Worm (Caenorhabditis elegans): Measurements from ENCODE around the gene C16A3.6.

C16A3.6 gene

DNA sequence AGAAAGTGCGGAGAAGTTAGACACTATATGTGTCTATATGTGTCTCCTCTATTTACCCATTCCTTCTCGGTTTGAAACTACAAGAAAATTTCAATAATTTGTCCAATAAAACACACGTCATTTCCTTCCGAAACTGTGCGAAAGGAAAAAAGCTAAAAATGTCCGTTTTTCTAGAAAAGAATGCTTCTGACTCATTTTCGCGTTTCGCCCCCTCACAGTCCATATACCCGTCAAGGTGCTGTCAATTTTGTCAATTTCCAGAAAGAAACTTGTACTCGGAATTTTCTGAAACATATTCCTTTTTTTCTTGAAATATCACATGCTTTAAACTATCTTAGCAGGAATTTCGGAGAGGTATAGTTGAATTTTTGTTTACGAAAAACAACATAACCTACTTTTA lies 23.8 kb downstream of the C16A3.6 start:
- no peak for TF ChIP-seq nhr-25 (tag; optimal IDR thresholded peaks at IDR 0.05)
- no peak for TF ChIP-seq F13H6.1 (tag; optimal IDR thresholded peaks at IDR 0.05)
- TF ChIP-seq C34F6.9 (tag; optimal IDR thresholded peaks at IDR 0.05) = no peak
- TF ChIP-seq unc-55 (GFP tag; optimal IDR thresholded peaks at IDR 0.05) = no peak
- TF ChIP-seq sem-4 (tag; optimal IDR thresholded peaks at IDR 0.05) = no peak
- no peak for TF ChIP-seq elt-1 (tag; optimal IDR thresholded peaks at IDR 0.05)
- no peak for TF ChIP-seq peb-1 (tag; optimal IDR thresholded peaks at IDR 0.05)

DNA sequence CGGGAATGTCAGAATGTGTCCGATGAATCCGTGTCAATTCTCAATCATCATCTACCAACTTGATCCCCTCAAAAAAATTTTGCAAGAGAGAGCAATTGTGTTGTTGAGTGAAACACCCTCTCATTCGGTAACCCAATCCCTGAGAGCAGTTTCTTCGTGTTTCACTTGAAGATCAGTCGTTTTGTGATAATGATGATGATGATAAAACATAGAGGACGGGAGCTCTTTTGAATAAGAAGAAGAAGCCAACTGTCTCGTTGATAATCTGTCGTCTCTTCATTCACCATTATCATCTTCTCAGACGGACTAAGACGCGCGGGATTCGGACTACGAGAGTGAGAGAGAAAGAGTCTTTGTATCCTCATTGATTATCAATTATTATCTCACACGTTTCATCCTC lies 26.1 kb downstream of the C16A3.6 start:
- TF ChIP-seq R02D3.7 (tag; optimal IDR thresholded peaks at IDR 0.05) = no peak
- peak; percentile 10 for TF ChIP-seq C34F6.9 (tag; optimal IDR thresholded peaks at IDR 0.05)
- no peak for TF ChIP-seq sem-4 (tag; optimal IDR thresholded peaks at IDR 0.05)
- no peak for TF ChIP-seq snpc-4 (tag; optimal IDR thresholded peaks at IDR 0.05)
- TF ChIP-seq lin-39 (tag; optimal IDR thresholded peaks at IDR 0.05) = peak; percentile 13
- TF ChIP-seq F13H6.1 (tag; optimal IDR thresholded peaks at IDR 0.05) = peak; percentile 58
- peak; percentile 37 for TF ChIP-seq mab-5 (tag; optimal IDR thresholded peaks at IDR 0.05)
- no peak for TF ChIP-seq elt-3 (tag; optimal IDR thresholded peaks at IDR 0.05)
- TF ChIP-seq lin-13 (GFP tag; optimal IDR thresholded peaks at IDR 0.05) = peak; percentile 3
- no peak for TF ChIP-seq nhr-25 (tag; optimal IDR thresholded peaks at IDR 0.05)
- TF ChIP-seq ztf-4 (tag; optimal IDR thresholded peaks at IDR 0.05) = peak; percentile 44
- no peak for TF ChIP-seq mbf-1 (tag; optimal IDR thresholded peaks at IDR 0.05)
- TF ChIP-seq unc-39 (tag; optimal IDR thresholded peaks at IDR 0.05) = no peak
- no peak for TF ChIP-seq aly-2 (tag; optimal IDR thresholded peaks at IDR 0.05)
- TF ChIP-seq nhr-129 (tag; optimal IDR thresholded peaks at IDR 0.05) = peak; percentile 41
- TF ChIP-seq lsy-2 (tag; optimal IDR thresholded peaks at IDR 0.05) = peak in 1 of 2 experiments; percentile 47
- no peak for TF ChIP-seq gmeb-1 (tag; optimal IDR thresholded peaks at IDR 0.05)
- TF ChIP-seq sma-9 (GFP tag; optimal IDR thresholded peaks at IDR 0.05) = peak; percentile 30
- no peak for TF ChIP-seq sma-9 (tag; optimal IDR thresholded peaks at IDR 0.05)
- TF ChIP-seq ama-1 (optimal IDR thresholded peaks at IDR 0.05) = no peak
- TF ChIP-seq ztf-11 (tag; optimal IDR thresholded peaks at IDR 0.05) = no peak
- no peak for TF ChIP-seq nhr-77 (tag; optimal IDR thresholded peaks at IDR 0.05)
- TF ChIP-seq dmd-4 (tag; optimal IDR thresholded peaks at IDR 0.05) = no peak

DNA sequence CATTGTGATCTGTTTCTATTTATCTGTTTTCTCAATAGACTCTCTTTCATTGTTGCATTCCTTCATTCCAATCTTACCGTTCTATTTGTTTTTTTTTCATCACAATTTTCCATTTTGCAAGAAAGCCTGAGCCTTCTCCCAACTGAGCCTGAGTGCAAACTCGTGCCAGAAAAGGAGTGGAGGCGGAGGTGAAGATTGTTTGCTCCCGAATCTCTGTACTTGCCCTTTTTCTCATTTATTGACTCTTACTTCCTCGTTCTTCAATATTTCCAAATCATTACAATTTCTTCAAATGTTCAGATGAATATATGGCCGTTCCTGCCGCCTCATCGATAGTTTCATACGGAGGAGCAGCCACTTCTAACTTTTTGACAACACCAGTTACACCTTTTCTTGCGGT lies 27.8 kb downstream of the C16A3.6 start, which contains the start of gene let-756:
Gene let-756 (plus strand): TSS at position 301 of the 400 bp plus-strand sequence.
- TF ChIP-seq mbf-1 (tag; optimal IDR thresholded peaks at IDR 0.05) (no peak), nhr-11 (tag; optimal IDR thresholded peaks at IDR 0.05) (no peak), zag-1 (tag; optimal IDR thresholded peaks at IDR 0.05) (no peak), F13H6.1 (tag; optimal IDR thresholded peaks at IDR 0.05) (no peak), nhr-21 (tag; optimal IDR thresholded peaks at IDR 0.05) (no peak), elt-1 (tag; optimal IDR thresholded peaks at IDR 0.05) (no peak), nhr-25 (tag; optimal IDR thresholded peaks at IDR 0.05) (no peak), snpc-4 (tag; optimal IDR thresholded peaks at IDR 0.05) (no peak), nhr-6 (tag; optimal IDR thresholded peaks at IDR 0.05) (no peak), unc-39 (tag; optimal IDR thresholded peaks at IDR 0.05) (no peak), aly-2 (tag; optimal IDR thresholded peaks at IDR 0.05) (no peak), dmd-4 (tag; optimal IDR thresholded peaks at IDR 0.05) (no peak), nhr-12 (tag; optimal IDR thresholded peaks at IDR 0.05) (no peak), ama-1 (optimal IDR thresholded peaks at IDR 0.05) (no peak), nhr-23 (tag; optimal IDR thresholded peaks at IDR 0.05) (no peak)

DNA sequence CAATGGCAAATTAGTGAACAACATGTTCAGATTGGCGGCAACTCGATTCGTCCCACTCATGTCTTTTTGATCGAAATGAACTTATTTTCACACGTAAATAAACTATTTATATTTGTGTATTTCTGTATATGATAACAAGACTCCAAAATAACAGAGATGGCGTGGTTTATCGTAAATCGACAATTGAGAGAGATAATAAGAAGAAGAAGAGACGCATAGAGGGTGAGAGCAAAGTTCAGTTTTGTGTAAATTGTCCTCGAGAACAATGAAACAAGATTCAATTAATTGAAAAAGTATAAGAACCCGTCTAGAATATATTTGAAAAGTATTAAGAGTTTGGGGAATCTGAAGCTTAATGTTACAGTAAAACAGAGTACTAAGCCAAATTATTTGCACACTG lies 32.4 kb downstream of the C16A3.6 start:
- TF ChIP-seq nhr-77 (tag; optimal IDR thresholded peaks at IDR 0.05) (no peak), egl-27 (tag; optimal IDR thresholded peaks at IDR 0.05) (no peak), sma-9 (GFP tag; optimal IDR thresholded peaks at IDR 0.05) (peak; percentile 20), sma-9 (tag; optimal IDR thresholded peaks at IDR 0.05) (no peak), fos-1 (tag; optimal IDR thresholded peaks at IDR 0.05) (peak; percentile 3), mbf-1 (tag; optimal IDR thresholded peaks at IDR 0.05) (no peak), crh-2 (tag; optimal IDR thresholded peaks at IDR 0.05) (peak; percentile 39), nhr-6 (tag; optimal IDR thresholded peaks at IDR 0.05) (no peak)

DNA sequence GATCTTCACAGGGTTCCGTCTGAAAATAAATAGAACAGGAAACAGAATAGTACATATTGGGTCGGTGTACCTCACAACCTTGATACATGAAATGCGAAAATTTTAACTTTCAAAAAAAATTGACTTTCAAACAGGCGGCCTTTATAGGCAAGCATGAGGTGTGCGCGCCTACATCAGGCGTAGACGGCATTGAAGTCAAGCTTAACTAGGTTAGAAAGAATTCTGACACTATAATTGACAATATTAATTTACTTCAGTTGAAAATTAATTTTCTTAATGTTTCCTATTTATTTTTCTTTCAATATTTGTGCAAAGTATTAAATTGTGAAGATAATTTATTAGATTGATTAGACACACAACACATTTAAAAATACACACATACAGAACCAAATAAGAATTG lies 32.9 kb downstream of the C16A3.6 start, which contains the start of gene C05D11.5:
Gene C05D11.5 (minus strand): TSS at position 101 of the 400 bp plus-strand sequence.
- no peak for TF ChIP-seq dmd-4 (tag; optimal IDR thresholded peaks at IDR 0.05)
- TF ChIP-seq nhr-21 (tag; optimal IDR thresholded peaks at IDR 0.05) = no peak
- no peak for TF ChIP-seq nhr-237 (tag; optimal IDR thresholded peaks at IDR 0.05)
- no peak for TF ChIP-seq elt-3 (tag; optimal IDR thresholded peaks at IDR 0.05)
- no peak for TF ChIP-seq nhr-23 (tag; optimal IDR thresholded peaks at IDR 0.05)
- no peak for TF ChIP-seq nhr-11 (tag; optimal IDR thresholded peaks at IDR 0.05)
- TF ChIP-seq blmp-1 (tag; optimal IDR thresholded peaks at IDR 0.05; ENCODE audit: insufficient read depth) = no peak
- TF ChIP-seq nhr-77 (tag; optimal IDR thresholded peaks at IDR 0.05) = no peak
